Worm (Caenorhabditis elegans) whole organism, young adult: ENCODE results near the gene F23A7.5.
"Not testable (repeated sequence)": the region's sequence is repeated elsewhere in the genome, so short reads cannot be mapped to it uniquely, and the experiment has no call there.

ENCODE experiments used
- F23B12.7 ChIP-seq: sonication (generic microtip); optimal IDR thresholded peaks from 2 replicates; lab custom pipeline; 2017; ENCODE audit warnings: missing genetic modification characterization, mild to moderate bottlenecking, missing compliant biosample characterization, antibody characterized with exemption, moderate library complexity; ENCODE audit not compliant: insufficient read depth
- F37B4.10 ChIP-seq: fragments of 200-800 bp; sonication (Bioruptor generic); IDR thresholded peaks from 2 replicates; pipeline ENCODE4 v1.3.6; 2022; ENCODE audit warnings: missing genetic modification characterization, missing compliant biosample characterization
- F39B2.1 ChIP-seq: fragments of 200-800 bp; sonication (Bioruptor generic); IDR thresholded peaks from 2 replicates; pipeline ENCODE4 v1.3.6; 2022; ENCODE audit warnings: missing genetic modification reagents, missing genetic modification characterization, missing compliant biosample characterization
- F55B11.4 ChIP-seq: sonication (generic microtip); optimal IDR thresholded peaks from 2 replicates; lab custom pipeline; 2016; ENCODE audit warnings: missing compliant biosample characterization, missing genetic modification characterization, borderline replicate concordance; ENCODE audit not compliant: insufficient read depth
- F57A8.1 ChIP-seq: fragments of 200-800 bp; sonication (Bioruptor generic); optimal IDR thresholded peaks from 2 replicates; lab custom pipeline; 2018; ENCODE audit warnings: mild to moderate bottlenecking, missing genetic modification characterization, moderate library complexity, missing compliant biosample characterization
- K12H6.12 ChIP-seq: fragments of 200-800 bp; sonication (Bioruptor generic); optimal IDR thresholded peaks from 2 replicates; lab custom pipeline; 2018; ENCODE audit warnings: mild to moderate bottlenecking, missing genetic modification characterization, missing compliant biosample characterization
- T07F8.4 ChIP-seq: sonication (generic microtip); optimal IDR thresholded peaks from 2 replicates; lab custom pipeline; 2016; ENCODE audit warnings: mild to moderate bottlenecking, missing genetic modification characterization, moderate library complexity, missing compliant biosample characterization
- T26A5.8 ChIP-seq: sonication (generic microtip); optimal IDR thresholded peaks from 2 replicates; lab custom pipeline; 2016; ENCODE audit warnings: missing genetic modification characterization, missing compliant biosample characterization
- Y67H2A.10 ChIP-seq: fragments of 200-800 bp; sonication (Bioruptor generic); conservative IDR thresholded peaks from 2 replicates; pipeline ENCODE4 v1.3.6; 2022; ENCODE audit warnings: missing genetic modification reagents, missing genetic modification characterization, missing compliant biosample characterization
- Y79H2A.3 ChIP-seq: fragments of 200-800 bp; sonication (Bioruptor generic); conservative IDR thresholded peaks from 2 replicates; pipeline ENCODE4 v1.3.6; 2022; ENCODE audit warnings: missing genetic modification reagents, missing genetic modification characterization, missing compliant biosample characterization
- ZK185.1 ChIP-seq: sonication (generic microtip); optimal IDR thresholded peaks from 2 replicates; lab custom pipeline; 2016; ENCODE audit warnings: mild to moderate bottlenecking, missing genetic modification characterization, missing compliant biosample characterization; ENCODE audit not compliant: poor library complexity, severe bottlenecking
- aptf-3 ChIP-seq: fragments of 200-800 bp; sonication (Bioruptor generic); IDR thresholded peaks from 2 replicates; pipeline ENCODE4 v1.3.6; 2022; ENCODE audit warnings: missing genetic modification characterization, missing compliant biosample characterization
- athp-1 ChIP-seq: sonication (generic microtip); optimal IDR thresholded peaks from 2 replicates; lab custom pipeline; 2017; ENCODE audit warnings: mild to moderate bottlenecking, missing genetic modification characterization, missing compliant biosample characterization
- attf-5 ChIP-seq: fragments of 200-800 bp; sonication (Bioruptor generic); optimal IDR thresholded peaks from 2 replicates; lab custom pipeline; 2018; ENCODE audit warnings: mild to moderate bottlenecking, missing genetic modification characterization, missing compliant biosample characterization
- cebp-2 ChIP-seq: fragments of 200-800 bp; sonication (Bioruptor generic); IDR thresholded peaks from 2 replicates; pipeline ENCODE4 v1.3.6; 2022; ENCODE audit warnings: missing genetic modification characterization, missing compliant biosample characterization
- ceh-40 ChIP-seq: fragments of 200-800 bp; sonication (Bioruptor generic); IDR thresholded peaks from 2 replicates; pipeline ENCODE4 v1.3.6; 2022; ENCODE audit warnings: missing genetic modification characterization, missing compliant biosample characterization
- dox-1 ChIP-seq: fragments of 200-800 bp; sonication (Bioruptor generic); IDR thresholded peaks from 2 replicates; pipeline ENCODE4 v1.3.6; 2022; ENCODE audit warnings: missing genetic modification reagents, missing genetic modification characterization, missing compliant biosample characterization
- dpl-1 ChIP-seq: fragments of 150-350 bp; optimal IDR thresholded peaks from 2 replicates; lab custom pipeline; 2014; ENCODE audit warnings: missing biosample characterization, missing genetic modification reagents, missing genetic modification characterization
- ekl-4 ChIP-seq: fragments of 200-800 bp; sonication (Bioruptor generic); IDR thresholded peaks from 2 replicates; pipeline ENCODE4 v1.3.6; 2022; ENCODE audit warnings: missing genetic modification reagents, missing genetic modification characterization, missing compliant biosample characterization
- gei-17 ChIP-seq: fragments of 200-800 bp; sonication (Bioruptor generic); optimal IDR thresholded peaks from 2 replicates; lab custom pipeline; 2018; ENCODE audit warnings: mild to moderate bottlenecking, missing genetic modification characterization, missing compliant biosample characterization
- hmg-20 ChIP-seq: fragments of 200-800 bp; sonication (Bioruptor generic); IDR thresholded peaks from 2 replicates; pipeline ENCODE4 v1.3.6; 2022; ENCODE audit warnings: missing genetic modification reagents, missing genetic modification characterization, missing compliant biosample characterization
- let-526 ChIP-seq: fragments of 200-800 bp; sonication (Bioruptor generic); IDR thresholded peaks from 2 replicates; pipeline ENCODE4 v1.3.6; 2022; ENCODE audit warnings: missing genetic modification reagents, missing genetic modification characterization, missing compliant biosample characterization
- lin-26 ChIP-seq: fragments of 200-800 bp; sonication (Bioruptor generic); IDR thresholded peaks from 2 replicates; pipeline ENCODE4 v1.3.6; 2022; ENCODE audit warnings: missing genetic modification reagents, missing genetic modification characterization, missing compliant biosample characterization
- lin-35 ChIP-seq, 3 experiments: fragments of 150-350 bp in 2 of 3; sonication (generic microtip) in 1 of 3; optimal IDR thresholded peaks; 2 replicates each; lab custom pipeline; 2014 to 2018; ENCODE audit warnings: missing biosample characterization in 3 of 3, missing genetic modification characterization in 3 of 3, missing genetic modification reagents in 3 of 3
- madf-10 ChIP-seq: sonication (generic microtip); optimal IDR thresholded peaks from 2 replicates; lab custom pipeline; 2016; ENCODE audit warnings: mild to moderate bottlenecking, missing genetic modification characterization, missing compliant biosample characterization
- mel-28 ChIP-seq: sonication (generic microtip); optimal IDR thresholded peaks from 2 replicates; lab custom pipeline; 2016; ENCODE audit warnings: borderline replicate concordance, mild to moderate bottlenecking, missing genetic modification characterization, missing compliant biosample characterization
- nfya-1 ChIP-seq: sonication (generic microtip); optimal IDR thresholded peaks from 2 replicates; lab custom pipeline; 2017; ENCODE audit warnings: antibody characterized with exemption, missing compliant biosample characterization, missing genetic modification characterization, borderline replicate concordance; ENCODE audit not compliant: insufficient read depth
- nfyb-1 ChIP-seq: fragments of 200-800 bp; sonication (Bioruptor generic); IDR thresholded peaks from 2 replicates; pipeline ENCODE4 v1.3.6; 2022; ENCODE audit warnings: missing genetic modification reagents, missing genetic modification characterization, missing compliant biosample characterization
- nhr-120 ChIP-seq: fragments of 200-800 bp; sonication (Bioruptor generic); IDR thresholded peaks from 2 replicates; pipeline ENCODE4 v1.3.6; 2022; ENCODE audit warnings: missing genetic modification characterization, missing compliant biosample characterization
- nhr-27 ChIP-seq: fragments of 200-800 bp; sonication (Bioruptor generic); optimal IDR thresholded peaks from 2 replicates; lab custom pipeline; 2018; ENCODE audit warnings: mild to moderate bottlenecking, missing genetic modification characterization, moderate library complexity, missing compliant biosample characterization
- rcor-1 ChIP-seq: fragments of 200-800 bp; sonication (Bioruptor generic); IDR thresholded peaks from 2 replicates; pipeline ENCODE4 v1.3.6; 2022; ENCODE audit warnings: missing genetic modification reagents, missing genetic modification characterization, missing compliant biosample characterization
- rpc-1 ChIP-seq, 2 experiments: fragments of 150-350 bp in 1 of 2; sonication (generic microtip) in 1 of 2; optimal IDR thresholded peaks; 2 replicates each; lab custom pipeline; 2014 to 2018; ENCODE audit warnings: missing biosample characterization in 1 of 2, missing genetic modification characterization in 1 of 2, missing genetic modification reagents in 1 of 2, missing genotype in 1 of 2
- snpc-4 ChIP-seq, 5 experiments: fragments of 150-350 bp in 1 of 5; sonication (generic microtip) in 4 of 5; optimal IDR thresholded peaks; 2 replicates each; lab custom pipeline; 2014 to 2018; ENCODE audit warnings: missing genetic modification characterization in 5 of 5, missing biosample characterization in 3 of 5, antibody characterized with exemption in 2 of 5, mild to moderate bottlenecking in 2 of 5, missing compliant biosample characterization in 2 of 5, missing genotype in 2 of 5, moderate library complexity in 2 of 5, missing genetic modification reagents in 1 of 5
- somi-1 ChIP-seq: fragments of 200-800 bp; sonication (Bioruptor generic); optimal IDR thresholded peaks from 2 replicates; lab custom pipeline; 2018; ENCODE audit warnings: mild to moderate bottlenecking, missing genetic modification characterization, missing compliant biosample characterization
- sptf-2 ChIP-seq: fragments of 200-800 bp; sonication (Bioruptor generic); optimal IDR thresholded peaks from 2 replicates; lab custom pipeline; 2018; ENCODE audit warnings: mild to moderate bottlenecking, missing genetic modification characterization, missing compliant biosample characterization
- tlf-1 ChIP-seq: fragments of 200-800 bp; sonication (Bioruptor generic); optimal IDR thresholded peaks from 2 replicates; lab custom pipeline; 2018; ENCODE audit warnings: mild to moderate bottlenecking, missing genetic modification characterization, missing compliant biosample characterization
- unc-130 ChIP-seq: sonication (generic microtip); optimal IDR thresholded peaks from 2 replicates; lab custom pipeline; 2016; ENCODE audit warnings: missing genetic modification reagents, missing genetic modification characterization, missing compliant biosample characterization
- unc-62 ChIP-seq: fragments of 150-350 bp; optimal IDR thresholded peaks from 2 replicates; lab custom pipeline; 2014; ENCODE audit warnings: missing biosample characterization, missing genetic modification reagents, missing genetic modification characterization
- zfh-2 ChIP-seq: fragments of 200-800 bp; sonication (Bioruptor generic); conservative IDR thresholded peaks from 2 replicates; pipeline ENCODE4 v1.3.6; 2022; ENCODE audit warnings: missing genetic modification reagents, missing genetic modification characterization, missing compliant biosample characterization
- zim-3 ChIP-seq: sonication (generic microtip); optimal IDR thresholded peaks from 2 replicates; lab custom pipeline; 2017; ENCODE audit warnings: mild to moderate bottlenecking, missing genetic modification characterization, moderate library complexity, missing compliant biosample characterization
- ztf-18 ChIP-seq: sonication (generic microtip); optimal IDR thresholded peaks from 2 replicates; lab custom pipeline; 2016; ENCODE audit warnings: missing genotype, mild to moderate bottlenecking, missing genetic modification characterization, missing compliant biosample characterization
- ztf-3 ChIP-seq: fragments of 200-800 bp; sonication (Bioruptor generic); optimal IDR thresholded peaks from 2 replicates; lab custom pipeline; 2018; ENCODE audit warnings: mild to moderate bottlenecking, missing genetic modification characterization, missing compliant biosample characterization

The F23A7.5 gene

ce11 chrX:16212306-16212705 is 16.4 kb upstream of the F23A7.5 start, which contains the start of gene F23A7.4:
Gene F23A7.4, plus strand, starts transcription at chrX:16212606.
- TF ChIP-seq rpc-1 (optimal IDR thresholded peaks at IDR 0.05; lab: Kevin White, UChicago) = not testable (repeated sequence)
- TF ChIP-seq rpc-1 (tag; optimal IDR thresholded peaks at IDR 0.05; lab: Kevin White, UChicago) = peak; percentile 47

DNA sequence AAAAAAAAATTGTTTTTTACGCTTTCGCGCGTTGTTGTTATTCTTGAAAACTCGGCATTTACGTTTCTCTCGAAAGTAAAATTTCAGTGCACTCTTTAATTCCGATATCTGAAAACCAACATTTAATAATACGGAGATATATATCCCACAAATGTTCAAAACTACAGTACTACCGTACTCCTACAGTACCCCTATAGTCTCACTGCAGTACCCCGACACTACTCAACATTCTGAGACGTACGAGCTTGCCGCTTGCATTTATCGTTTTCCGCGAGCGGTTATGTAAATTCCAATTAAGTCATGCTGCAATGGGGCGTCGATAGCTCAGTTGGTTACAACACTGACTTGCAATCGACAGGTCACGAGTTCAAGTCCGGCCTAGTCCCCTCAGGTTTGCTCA is 15.6 kb upstream of the F23A7.5 start, which contains the start of gene F23A7.8:
F23A7.8 (plus strand) TSS at position 301 of the 400 bp plus-strand sequence.
- TF ChIP-seq lin-35 (GFP tag; optimal IDR thresholded peaks at IDR 0.05; lab: Kevin White, UChicago); F55B11.4; F57A8.1 (GFP tag; lab: Kevin White, UChicago): not testable (repeated sequence)

ce11 chrX:16217108-16217507 is 11.6 kb upstream of the F23A7.5 start, which contains the start of gene F23A7.1:
Gene F23A7.1, plus strand, starts transcription at chrX:16217408.
- TF ChIP-seq ceh-40 = no peak
- TF ChIP-seq nhr-120 (GFP tag; lab: Robert Waterston, UW) = no peak
- no peak for TF ChIP-seq Y67H2A.10 (GFP tag; lab: Robert Waterston, UW)
- TF ChIP-seq ztf-18 (tag; lab: Kevin White, UChicago) = no peak
- TF ChIP-seq lin-26 (GFP tag; lab: Robert Waterston, UW) = no peak
- no peak for TF ChIP-seq nfyb-1 (GFP tag; lab: Robert Waterston, UW)
- TF ChIP-seq zfh-2 = no peak
- TF ChIP-seq aptf-3 = no peak
- no peak for TF ChIP-seq rcor-1 (GFP tag; lab: Robert Waterston, UW)
- no peak for TF ChIP-seq unc-62 (GFP tag; lab: Kevin White, UChicago)
- no peak for TF ChIP-seq mel-28 (tag; lab: Kevin White, UChicago)
- TF ChIP-seq F23B12.7 (tag; lab: Kevin White, UChicago) = no peak
- TF ChIP-seq ekl-4 (GFP tag; lab: Robert Waterston, UW) = no peak
- no peak for TF ChIP-seq F55B11.4
- no peak for TF ChIP-seq F39B2.1 (GFP tag; lab: Robert Waterston, UW)
- no peak for TF ChIP-seq hmg-20 (GFP tag; lab: Robert Waterston, UW)
- TF ChIP-seq let-526 (GFP tag; lab: Robert Waterston, UW) = no peak

DNA sequence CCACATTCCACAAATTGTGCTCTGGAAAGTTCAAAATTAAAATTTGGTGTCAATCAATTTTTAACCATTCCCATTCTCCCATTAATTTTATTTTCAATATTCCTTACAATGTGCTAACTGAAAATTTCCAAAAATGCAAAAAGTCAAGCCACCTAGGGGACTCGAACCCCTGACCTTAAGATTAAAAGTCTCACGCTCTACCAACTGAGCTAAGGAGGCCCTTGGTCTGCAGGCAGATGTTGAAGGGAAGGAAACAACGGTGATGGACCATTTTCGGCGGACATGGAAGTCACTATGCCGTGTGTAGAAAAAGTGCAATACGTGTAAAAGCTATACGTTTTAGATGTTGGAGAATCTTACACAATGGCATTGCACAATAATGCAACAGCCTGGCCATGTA is 11.0 kb upstream of the F23A7.5 start:
- no peak for TF ChIP-seq K12H6.12 (tag; lab: Kevin White, UChicago)
- TF ChIP-seq ZK185.1 = no peak
- no peak for TF ChIP-seq nfya-1
- no peak for TF ChIP-seq T26A5.8
- TF ChIP-seq dox-1 (GFP tag; lab: Robert Waterston, UW) = 0 out of 2 replicates have a peak, but pooled peaks have one; percentile 14
- no peak for TF ChIP-seq somi-1 (GFP tag; lab: Kevin White, UChicago)
- no peak for TF ChIP-seq T07F8.4 (tag; lab: Kevin White, UChicago)
- TF ChIP-seq aptf-3 = no peak
- no peak for TF ChIP-seq sptf-2 (GFP tag; lab: Kevin White, UChicago)
- TF ChIP-seq tlf-1 = no peak
- TF ChIP-seq attf-5 (GFP tag; lab: Kevin White, UChicago) = peak; percentile 31
- TF ChIP-seq unc-130 (GFP tag; lab: Kevin White, UChicago) = no peak
- no peak for TF ChIP-seq nfyb-1 (GFP tag; lab: Robert Waterston, UW)
- no peak for TF ChIP-seq snpc-4 (GFP tag; optimal IDR thresholded peaks at IDR 0.05; lab: Kevin White, UChicago)
- TF ChIP-seq snpc-4 (tag; optimal IDR thresholded peaks at IDR 0.05; lab: Kevin White, UChicago) = peak in 2 of 4 experiments; percentile 35 to 68
- TF ChIP-seq nhr-27 (tag; lab: Kevin White, UChicago) = no peak
- no peak for TF ChIP-seq F37B4.10 (GFP tag; lab: Robert Waterston, UW)
- TF ChIP-seq F23B12.7 (tag; lab: Kevin White, UChicago) = no peak
- TF ChIP-seq gei-17 (GFP tag; lab: Kevin White, UChicago) = no peak
- TF ChIP-seq madf-10 (tag; lab: Kevin White, UChicago) = no peak
- TF ChIP-seq Y79H2A.3 (GFP tag; lab: Robert Waterston, UW) = no peak
- TF ChIP-seq zim-3 (tag; lab: Kevin White, UChicago) = no peak
- no peak for TF ChIP-seq athp-1 (tag; lab: Kevin White, UChicago)
- TF ChIP-seq cebp-2 (GFP tag; lab: Robert Waterston, UW) = no peak
- TF ChIP-seq ztf-3 (GFP tag; lab: Kevin White, UChicago) = no peak
- no peak for TF ChIP-seq dpl-1 (GFP tag; lab: Kevin White, UChicago)
